Worm (Caenorhabditis elegans) whole organism, early embryonic: Measurements from ENCODE around the gene srw-89.

Experiments
- B0310.2 ChIP-seq: sonication (generic microtip); optimal IDR thresholded peaks from 2 replicates; lab custom pipeline; 2016; ENCODE audit warnings: mild to moderate bottlenecking, missing genetic modification characterization, missing compliant biosample characterization
- ama-1 ChIP-seq: fragments of 150-350 bp; optimal IDR thresholded peaks from 2 replicates; lab custom pipeline; 2014
- ceh-36 ChIP-seq: sonication (generic microtip); optimal IDR thresholded peaks from 2 replicates; lab custom pipeline; 2016; ENCODE audit warnings: missing genetic modification characterization, inconsistent platforms, missing compliant biosample characterization
- flt-1 ChIP-seq: fragments of 200-800 bp; sonication (Bioruptor generic); IDR thresholded peaks from 2 replicates; pipeline ENCODE4 v1.3.6; 2022; ENCODE audit warnings: missing genetic modification characterization, missing compliant biosample characterization
- scrt-1 ChIP-seq: fragments of 200-800 bp; sonication (Bioruptor generic); IDR thresholded peaks from 2 replicates; pipeline ENCODE4 v1.3.6; 2022; ENCODE audit warnings: missing genetic modification characterization, missing compliant biosample characterization
- sea-1 ChIP-seq: fragments of 200-800 bp; sonication (Bioruptor generic); conservative IDR thresholded peaks from 2 replicates; pipeline ENCODE4 v1.3.6; 2022; ENCODE audit warnings: missing genetic modification characterization, missing compliant biosample characterization
- tra-4 ChIP-seq: sonication (generic microtip); optimal IDR thresholded peaks from 2 replicates; lab custom pipeline; 2017; ENCODE audit warnings: missing genetic modification characterization, missing compliant biosample characterization

ce11 chrV:4047541-4047940 is 30.7 kb downstream of the srw-89 start, which contains the start of gene srh-169:
- TF ChIP-seq scrt-1 (GFP tag; lab: Robert Waterston, UW) (no peak), ama-1 (lab: Kevin White, UChicago) (no peak), B0310.2 (no peak), tra-4 (tag; lab: Kevin White, UChicago) (no peak), flt-1 (GFP tag; lab: Robert Waterston, UW) (no peak), ceh-36 (no peak), sea-1 (GFP tag; lab: Robert Waterston, UW) (no peak)
